Worm (Caenorhabditis elegans) whole organism, L1 larva: ENCODE results near the gene daf-14.

Source experiments
- egl-27 ChIP-seq, 2 experiments: fragments of 150-350 bp in 1 of 2; sonication (generic microtip); optimal IDR thresholded peaks; 3 replicates each; lab custom pipeline; 2017 to 2018; ENCODE audit warnings: missing biosample characterization in 2 of 2, missing genetic modification characterization in 2 of 2, missing genetic modification reagents in 2 of 2
- fkh-10 ChIP-seq: sonication (generic microtip); optimal IDR thresholded peaks from 2 replicates; lab custom pipeline; 2017; ENCODE audit warnings: missing biosample characterization, missing genetic modification reagents, missing genetic modification characterization
- skn-1 ChIP-seq: fragments of 150-350 bp; optimal IDR thresholded peaks from 2 replicates; lab custom pipeline; 2014; ENCODE audit warnings: missing biosample characterization, missing genetic modification characterization
- unc-62 ChIP-seq: fragments of 150-350 bp; optimal IDR thresholded peaks from 2 replicates; lab custom pipeline; 2014; ENCODE audit warnings: missing biosample characterization, missing genetic modification reagents, missing genetic modification characterization

DNA sequence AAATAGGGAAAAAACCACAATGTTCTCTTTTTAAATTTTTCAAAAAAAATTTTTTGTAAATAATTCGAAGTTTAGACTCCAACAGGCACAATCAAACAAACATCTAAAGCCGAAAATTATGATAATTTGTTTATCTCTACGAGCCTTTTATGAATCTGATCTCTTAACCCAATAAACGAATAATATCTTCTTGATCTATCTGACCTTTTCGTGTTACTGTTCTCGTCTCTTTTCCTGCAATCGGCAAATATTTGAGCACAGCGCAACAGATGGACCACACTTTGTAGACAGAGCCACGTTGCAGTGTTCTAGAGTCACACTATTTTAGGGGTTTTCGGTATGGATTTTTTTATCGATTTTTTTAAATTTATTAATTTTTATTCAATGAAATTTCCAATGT lies 1.3 kb downstream of the daf-14 start:
- TF ChIP-seq fkh-10 (GFP tag; lab: Kevin White, UChicago) (no peak), egl-27 (tag; optimal IDR thresholded peaks at IDR 0.05; lab: Kevin White, UChicago) (no peak), unc-62 (GFP tag; lab: Kevin White, UChicago) (no peak), skn-1 (tag; lab: Kevin White, UChicago) (no peak)
